Worm (Caenorhabditis elegans) whole organism, L4/young adult: ENCODE results near the gene F49E10.4.

Source experiments
- W03F9.2 ChIP-seq: fragments of 150-350 bp; optimal IDR thresholded peaks from 2 replicates; lab custom pipeline; 2014; ENCODE audit warnings: missing biosample characterization, missing genetic modification characterization
- dao-5 ChIP-seq: sonication (generic microtip); optimal IDR thresholded peaks from 2 replicates; lab custom pipeline; 2016; ENCODE audit warnings: missing genotype, missing genetic modification characterization, moderate library complexity, missing compliant biosample characterization
- him-1 ChIP-seq: sonication (generic microtip); optimal IDR thresholded peaks from 2 replicates; lab custom pipeline; 2016; ENCODE audit warnings: missing genotype, missing genetic modification reagents, missing genetic modification characterization, missing compliant biosample characterization

The F49E10.4 gene

DNA sequence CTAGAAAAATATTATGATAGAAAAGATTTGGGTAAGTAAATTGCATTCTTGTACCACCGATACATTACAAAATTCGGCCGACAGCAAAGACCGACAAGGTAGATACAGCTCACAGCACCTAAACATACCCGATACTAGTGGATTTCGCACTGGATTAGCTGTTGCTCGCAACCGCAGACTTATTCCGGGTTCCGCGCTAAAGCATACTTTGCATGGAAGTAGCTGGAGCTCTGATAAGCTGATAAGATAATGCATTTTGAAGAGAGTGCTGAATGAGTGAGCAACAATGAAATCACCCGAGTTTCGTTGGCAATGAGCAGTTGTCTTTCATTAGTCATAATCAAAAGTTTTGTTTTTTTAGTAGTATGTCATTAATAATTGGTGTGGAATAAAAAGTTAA is 25.2 kb upstream of the F49E10.4 start:
- TF ChIP-seq dao-5 (no peak), him-1 (tag; lab: Kevin White, UChicago) (no peak), W03F9.2 (no peak)

DNA sequence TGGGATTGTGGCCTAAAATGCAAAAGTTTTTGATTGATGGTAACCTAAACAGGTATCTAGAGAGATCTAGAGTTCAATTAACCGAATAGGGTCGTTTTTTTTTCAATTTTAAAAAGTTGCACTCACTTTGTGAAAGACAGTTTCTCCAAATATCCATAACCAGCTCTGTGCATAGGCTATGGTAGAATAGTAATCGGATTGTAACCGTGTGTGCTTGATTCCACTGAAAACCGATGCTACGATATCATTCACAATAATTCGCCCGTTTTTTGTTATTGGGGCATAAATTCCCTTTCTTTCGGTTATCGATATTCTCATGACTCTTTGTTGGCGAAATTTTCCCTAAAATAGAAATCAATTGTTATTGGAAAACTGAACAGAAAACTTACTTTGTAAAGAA is 23.6 kb upstream of the F49E10.4 start:
- no peak for TF ChIP-seq him-1 (tag; lab: Kevin White, UChicago)

DNA sequence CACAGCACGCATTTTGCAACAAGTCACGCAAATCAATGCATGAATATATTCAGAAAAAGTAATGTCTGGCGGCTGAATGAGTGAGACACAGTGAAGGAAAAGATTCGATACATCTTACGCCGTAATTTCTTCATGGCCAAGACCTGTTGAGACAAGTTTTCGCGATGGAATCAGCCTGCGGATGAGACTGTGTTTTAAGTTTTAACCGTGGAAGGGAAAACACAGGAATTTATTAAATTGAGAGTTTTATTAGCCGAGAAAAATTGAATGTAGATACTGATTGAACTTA is 21.6 kb upstream of the F49E10.4 start, which contains the start of gene hog-1:
hog-1 (minus strand) TSS at position 101 of the 289 bp plus-strand sequence.
- TF ChIP-seq him-1 (tag; lab: Kevin White, UChicago): no peak
- no peak for TF ChIP-seq W03F9.2
- TF ChIP-seq dao-5: no peak

DNA sequence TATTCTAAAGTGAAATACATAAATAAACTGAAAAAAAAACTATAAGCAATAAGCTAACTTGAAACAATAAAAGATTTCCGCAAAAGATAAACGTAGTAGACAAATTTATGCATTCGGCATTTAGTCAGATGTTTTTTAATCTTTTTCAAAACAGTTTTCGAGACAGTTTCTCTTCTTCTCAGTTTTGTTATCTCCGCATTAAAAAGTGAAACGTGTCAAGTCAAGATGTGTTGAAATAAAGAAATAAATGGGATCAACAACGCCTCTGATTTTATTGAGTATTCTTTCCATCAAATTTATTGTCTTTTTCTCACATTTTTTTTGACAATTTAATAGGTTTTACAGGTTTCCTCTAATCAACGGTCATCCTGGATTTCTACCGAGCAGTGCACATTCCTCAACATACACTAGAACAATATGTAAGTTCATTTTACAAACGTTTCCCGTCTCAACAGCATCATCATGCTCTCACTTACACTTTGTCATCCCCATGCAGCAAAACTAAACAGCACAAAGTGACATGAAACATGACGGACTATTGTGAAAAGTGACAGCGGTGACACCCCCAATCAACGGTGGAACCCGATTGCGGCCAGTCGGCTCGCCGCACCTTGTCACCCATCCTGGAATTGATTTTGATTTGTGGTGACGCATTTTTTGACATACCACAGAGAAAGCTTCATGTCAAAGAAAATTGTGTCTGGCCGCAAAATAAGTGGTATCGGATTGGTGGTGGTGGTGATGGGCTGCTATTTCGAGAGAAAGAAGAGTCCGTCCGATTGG is 21.0 kb upstream of the F49E10.4 start:
- no peak for TF ChIP-seq dao-5
- TF ChIP-seq W03F9.2: no peak
- no peak for TF ChIP-seq him-1 (tag; lab: Kevin White, UChicago)

DNA sequence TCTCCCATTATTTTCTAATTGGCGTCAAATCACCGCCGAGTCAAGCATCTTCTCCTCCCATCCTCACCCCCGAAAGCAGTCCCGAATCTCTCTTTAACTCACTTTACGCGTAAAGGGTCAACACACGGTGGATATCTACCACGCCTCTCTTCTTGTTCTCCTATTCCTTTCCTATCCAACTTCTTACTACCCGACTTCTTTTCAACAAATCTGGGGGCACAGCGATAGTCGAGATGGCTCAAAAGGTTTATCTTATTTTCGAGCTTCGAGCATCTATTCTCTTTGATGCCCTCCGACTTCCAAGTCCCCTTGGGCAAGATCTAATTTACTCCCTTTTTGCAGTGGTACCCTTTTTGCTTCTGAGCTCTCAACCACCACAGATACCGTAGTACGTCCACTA is 16.5 kb upstream of the F49E10.4 start:
- no peak for TF ChIP-seq W03F9.2
- TF ChIP-seq him-1 (tag; lab: Kevin White, UChicago): no peak
- TF ChIP-seq dao-5: no peak

DNA sequence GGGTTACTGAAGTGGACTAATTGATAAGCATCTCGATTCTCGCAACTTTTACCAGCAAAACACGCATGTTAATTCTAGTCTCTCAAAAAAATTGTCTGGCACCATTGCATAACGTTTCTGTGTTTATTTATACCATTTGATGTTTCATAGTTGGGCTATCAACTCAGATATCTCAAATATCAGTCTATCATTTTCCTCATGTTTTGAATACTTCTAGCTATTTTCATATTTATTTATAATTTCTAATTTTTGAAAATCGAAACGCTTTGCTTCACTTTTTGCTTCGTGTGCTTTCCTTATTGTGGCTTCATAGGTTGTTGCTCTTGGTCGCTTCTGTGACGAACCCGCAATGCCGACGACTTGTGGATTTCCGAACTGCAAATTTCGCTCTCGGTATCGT is 13.3 kb upstream of the F49E10.4 start, which contains the start of gene ctbp-1:
ctbp-1 (plus strand) TSS at position 301 of the 400 bp plus-strand sequence.
- TF ChIP-seq dao-5 (no peak), him-1 (tag; lab: Kevin White, UChicago) (no peak), W03F9.2 (no peak)

DNA sequence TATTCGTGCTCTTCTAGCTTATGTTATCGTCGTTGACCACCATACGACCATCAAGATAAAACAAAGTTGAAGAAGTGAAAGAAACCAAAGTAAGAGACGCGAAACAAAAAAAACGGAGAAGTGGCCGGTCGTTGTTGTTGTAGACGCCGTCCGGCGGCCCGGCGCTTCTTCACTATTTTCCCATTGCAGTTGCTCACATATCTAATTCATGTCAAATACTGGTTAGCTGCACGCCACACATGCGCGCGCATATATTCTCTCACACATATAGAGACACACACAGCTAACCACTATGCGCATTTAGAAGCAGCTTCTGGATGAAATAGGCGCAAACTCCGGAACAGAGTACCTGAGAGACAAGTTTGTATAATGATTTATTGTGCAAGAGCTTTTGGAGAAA is 7.6 kb upstream of the F49E10.4 start:
- no peak for TF ChIP-seq dao-5
- TF ChIP-seq W03F9.2: no peak
- TF ChIP-seq him-1 (tag; lab: Kevin White, UChicago): no peak

DNA sequence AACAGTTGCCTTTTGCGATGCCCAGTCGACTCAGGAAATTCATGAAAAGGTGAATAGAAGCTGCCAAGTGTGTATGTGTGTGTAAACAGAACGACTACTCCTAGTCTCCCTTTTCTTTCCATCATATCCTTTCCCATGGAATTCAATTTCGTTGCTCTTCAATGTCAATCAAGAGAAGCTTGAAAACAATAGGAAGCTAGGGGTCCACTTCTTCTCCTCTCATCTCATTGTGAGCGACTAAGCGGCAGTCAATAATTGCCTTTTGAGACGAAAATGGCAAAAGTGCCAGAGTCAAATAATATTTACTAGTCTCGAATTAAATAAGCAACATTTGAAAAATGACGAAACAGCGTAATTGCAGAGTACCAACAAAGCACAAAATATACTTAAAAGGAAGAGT is 6.1 kb upstream of the F49E10.4 start:
- TF ChIP-seq dao-5 (no peak), him-1 (tag; lab: Kevin White, UChicago) (no peak), W03F9.2 (no peak)

DNA sequence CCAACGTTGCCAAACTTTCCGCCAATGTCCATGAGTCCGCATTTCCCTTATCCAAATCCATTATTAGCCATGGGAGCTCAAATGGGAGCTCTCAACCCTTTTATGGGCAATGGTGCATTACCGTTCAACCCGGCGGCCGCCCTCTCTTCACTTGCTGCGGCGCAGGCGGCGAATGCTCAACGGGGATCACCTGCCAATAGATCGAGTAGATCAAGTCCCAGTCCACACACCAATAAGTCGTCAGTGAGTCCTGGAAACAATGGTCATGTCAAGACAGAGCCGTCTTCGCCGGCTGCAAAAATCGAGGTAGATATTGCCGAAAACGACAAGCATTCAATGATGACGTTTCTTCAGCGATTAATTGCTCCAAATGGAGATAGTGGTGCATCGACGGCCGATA is 3.5 kb upstream of the F49E10.4 start:
- TF ChIP-seq dao-5 (no peak), him-1 (tag; lab: Kevin White, UChicago) (no peak), W03F9.2 (no peak)

DNA sequence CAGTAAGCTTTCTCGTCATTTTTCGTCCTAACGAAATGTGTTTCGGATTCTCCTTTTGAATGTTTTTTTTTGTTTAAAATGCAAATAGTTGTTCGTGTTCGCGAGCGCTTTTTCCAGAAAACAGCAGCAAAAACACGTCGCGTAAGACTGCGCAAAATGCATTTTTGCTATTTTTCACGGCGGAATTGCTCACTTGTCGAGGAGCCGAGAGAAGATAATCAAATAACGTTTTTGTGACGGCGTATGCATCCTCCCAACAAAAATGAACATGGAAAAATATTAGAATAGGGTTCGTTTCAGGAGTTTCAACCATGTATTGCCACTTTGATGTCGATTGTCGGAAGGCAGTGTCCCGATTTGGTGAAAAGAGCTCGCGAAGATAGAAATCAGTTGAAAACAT is 1.4 kb downstream of the F49E10.4 start:
- TF ChIP-seq him-1 (tag; lab: Kevin White, UChicago) (no peak), dao-5 (no peak), W03F9.2 (no peak)

DNA sequence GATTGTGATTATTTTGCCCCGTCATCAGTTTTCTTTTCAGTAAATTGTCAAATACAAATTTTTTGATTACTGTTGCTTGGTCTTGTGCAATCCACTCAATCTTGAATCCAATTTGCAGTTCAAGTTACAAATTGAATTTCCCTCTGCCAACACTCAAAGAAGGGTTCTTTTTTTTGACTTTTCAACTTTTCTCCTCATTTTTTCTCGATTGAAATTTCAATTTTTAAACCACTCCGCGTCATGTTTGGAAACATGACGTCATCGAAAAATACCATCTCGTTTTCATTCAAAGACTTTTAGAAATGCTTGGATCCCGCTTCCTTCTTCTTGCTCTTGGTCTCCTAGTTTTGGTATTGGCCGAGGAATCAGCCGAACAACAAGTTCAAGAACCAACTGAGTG is 9.9 kb downstream of the F49E10.4 start, which contains the start of gene flp-7:
flp-7 (plus strand) TSS at position 301 of the 400 bp plus-strand sequence.
- TF ChIP-seq W03F9.2: no peak
- no peak for TF ChIP-seq dao-5
- TF ChIP-seq him-1 (tag; lab: Kevin White, UChicago): no peak

DNA sequence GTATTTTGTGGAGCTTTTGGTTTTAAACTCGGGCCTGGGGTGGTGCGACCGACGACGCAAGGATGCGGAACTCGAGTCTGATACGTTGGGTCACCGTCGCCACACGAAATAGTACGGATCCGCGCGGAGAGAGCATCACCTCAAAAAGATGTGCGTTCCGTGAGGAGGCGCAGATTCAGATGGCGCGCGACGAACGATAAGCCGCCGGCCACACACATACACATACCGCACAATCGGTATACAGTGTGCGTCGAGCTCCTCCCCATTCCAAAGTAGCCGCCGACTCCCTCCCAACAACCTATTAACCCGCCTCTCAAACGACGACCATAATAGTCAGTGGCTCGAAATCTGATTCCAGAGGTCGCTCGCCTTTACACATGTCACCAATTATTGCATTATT is 14.4 kb downstream of the F49E10.4 start, which contains the start of gene F49E10.2:
F49E10.2 (plus strand) TSS at position 301 of the 400 bp plus-strand sequence.
- TF ChIP-seq him-1 (tag; lab: Kevin White, UChicago) (no peak), dao-5 (no peak), W03F9.2 (no peak)

DNA sequence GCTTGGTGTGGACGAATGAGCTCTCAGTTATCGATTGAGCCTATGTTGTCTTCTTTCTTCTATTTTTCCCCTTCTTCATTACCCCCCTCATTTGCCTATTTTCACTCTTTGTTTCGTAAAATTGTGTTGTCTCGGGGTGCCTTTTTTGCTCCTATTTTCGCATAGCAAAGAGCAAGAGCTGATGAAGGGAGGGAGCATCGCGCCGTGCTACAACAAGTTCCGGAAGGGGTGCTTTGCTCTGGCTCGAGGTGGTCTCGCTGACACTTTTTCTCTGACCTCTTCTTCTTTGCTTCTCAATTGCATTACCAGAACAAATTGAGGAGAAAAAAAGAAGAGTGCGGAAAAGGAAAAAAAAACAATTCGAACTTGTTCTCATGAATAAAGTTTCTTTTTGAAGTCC is 20.3 kb downstream of the F49E10.4 start:
- TF ChIP-seq dao-5 (no peak), W03F9.2 (no peak), him-1 (tag; lab: Kevin White, UChicago) (peak; percentile 3)

DNA sequence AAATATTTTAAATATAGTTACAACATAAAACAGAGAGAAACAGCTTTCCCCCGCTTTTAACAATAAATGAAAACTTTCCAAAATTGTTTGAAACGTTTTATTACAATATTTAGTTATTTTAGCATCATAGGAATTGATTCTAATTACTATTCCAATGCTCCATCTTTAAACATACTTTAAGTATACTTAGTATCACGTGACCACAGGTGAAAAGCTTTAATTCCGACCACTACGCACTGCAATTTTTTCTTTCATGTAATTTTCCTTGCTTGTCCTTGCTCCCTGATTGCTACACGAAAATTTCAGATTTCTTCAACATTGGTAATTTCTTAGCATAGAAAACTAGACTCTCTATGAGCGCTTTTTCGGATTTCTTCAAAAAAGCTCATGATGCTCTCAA is 21.4 kb downstream of the F49E10.4 start, which contains the start of gene tbc-16:
tbc-16 (plus strand) TSS at position 301 of the 400 bp plus-strand sequence.
- TF ChIP-seq dao-5 (no peak), W03F9.2 (no peak), him-1 (tag; lab: Kevin White, UChicago) (no peak)

DNA sequence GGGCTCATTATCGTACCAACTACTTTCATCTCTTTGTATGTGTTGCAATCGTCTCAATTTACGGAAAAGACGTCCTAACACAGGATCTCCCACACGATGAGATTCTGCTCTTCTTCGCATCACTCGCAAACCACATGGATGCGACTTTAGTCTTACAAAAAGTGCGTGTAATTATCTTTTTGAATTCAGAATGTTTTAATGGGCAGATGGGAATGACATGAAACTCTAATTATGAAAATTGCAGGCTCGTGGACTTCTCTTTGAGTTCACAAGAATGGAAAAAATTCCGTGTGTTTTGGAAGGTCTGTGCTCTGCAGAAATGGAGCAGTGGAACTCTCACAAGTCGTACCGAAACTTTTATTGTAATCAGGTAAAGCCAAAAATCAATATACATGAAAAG is 25.8 kb downstream of the F49E10.4 start:
- TF ChIP-seq him-1 (tag; lab: Kevin White, UChicago) (no peak), dao-5 (no peak), W03F9.2 (no peak)

DNA sequence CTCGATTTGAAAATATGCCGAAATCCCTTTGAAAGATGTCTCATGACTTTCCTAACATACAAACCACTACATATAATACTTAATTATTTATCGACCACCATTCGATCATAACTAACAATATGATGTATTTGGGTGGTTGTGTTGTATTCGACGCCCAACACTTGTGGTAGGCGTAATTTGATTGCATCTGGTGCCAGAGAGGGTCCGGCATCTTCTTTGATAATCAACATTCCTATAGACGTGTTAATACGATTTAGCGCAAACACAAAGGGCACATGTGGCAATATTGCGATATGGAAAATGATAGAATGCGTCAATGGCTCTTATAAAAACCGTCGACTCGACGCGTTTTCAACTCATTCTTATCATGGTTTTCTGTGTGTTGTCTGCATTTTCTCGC is 28.2 kb downstream of the F49E10.4 start:
- no peak for TF ChIP-seq dao-5
- no peak for TF ChIP-seq him-1 (tag; lab: Kevin White, UChicago)
- TF ChIP-seq W03F9.2: no peak
